Worm (Caenorhabditis elegans): Measurements from ENCODE around the gene zmp-3.
"Not testable (repeated sequence)": the region's sequence is repeated elsewhere in the genome, so short reads cannot be mapped to it uniquely, and the experiment has no call there.

The zmp-3 gene

DNA sequence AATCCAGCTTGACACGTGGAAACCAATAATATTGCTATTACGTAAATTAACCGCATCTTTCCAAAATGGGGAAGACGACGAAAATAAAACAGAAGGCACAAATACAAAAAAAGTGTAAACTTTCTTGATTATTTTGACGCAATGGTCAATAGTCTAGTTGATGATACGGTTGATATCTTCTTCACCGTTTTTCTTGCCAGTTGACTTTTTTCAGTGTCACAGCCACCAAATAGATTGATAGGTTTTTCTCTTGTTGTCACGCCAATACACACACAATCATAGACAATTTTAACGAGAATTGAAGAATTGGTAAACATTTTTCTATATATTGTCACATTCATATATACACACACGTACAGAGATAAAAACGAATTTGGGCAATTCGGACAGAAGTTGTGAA, at the start of gene zmp-3:
TSS of gene zmp-3 (minus strand) at position 101 of the 400 bp plus-strand sequence.
- TF ChIP-seq ets-7 (tag; optimal IDR thresholded peaks at IDR 0.05) (no peak), ceh-13 (GFP tag; optimal IDR thresholded peaks at IDR 0.05) (no peak), hmbx-1 (tag; optimal IDR thresholded peaks at IDR 0.05) (no peak), hmg-4 (GFP tag; optimal IDR thresholded peaks at IDR 0.05) (no peak), hnd-1 (tag; optimal IDR thresholded peaks at IDR 0.05) (no peak)

DNA sequence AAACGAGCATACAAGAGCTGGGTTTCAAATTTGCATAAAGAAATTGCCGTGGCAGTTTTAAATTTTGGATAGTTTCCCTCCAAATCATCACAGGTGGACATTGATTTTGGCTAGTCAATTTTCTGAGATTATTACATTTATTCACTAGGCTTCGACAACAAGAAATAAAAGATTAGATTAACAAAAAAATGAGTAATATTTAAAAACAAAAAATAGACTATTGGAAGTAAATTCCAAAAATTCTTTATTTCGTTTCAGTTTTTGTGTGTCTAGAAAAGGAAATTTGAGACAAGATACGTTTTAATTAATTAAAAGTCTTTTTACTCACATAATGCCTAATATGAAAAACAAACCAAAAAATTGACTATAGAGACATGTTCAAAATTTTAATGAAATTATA, 48.8 kb upstream of the zmp-3 start, which contains the start of gene srw-142:
TSS of gene srw-142 (minus strand) at position 101 of the 400 bp plus-strand sequence.
- TF ChIP-seq tbx-37 (GFP tag; conservative IDR thresholded peaks at IDR 0.05) (no peak), ets-7 (tag; optimal IDR thresholded peaks at IDR 0.05) (no peak), sea-1 (GFP tag; conservative IDR thresholded peaks at IDR 0.05) (no peak), hmbx-1 (tag; optimal IDR thresholded peaks at IDR 0.05) (no peak), B0310.2 (tag; optimal IDR thresholded peaks at IDR 0.05) (no peak), F13C5.2 (tag; optimal IDR thresholded peaks at IDR 0.05) (no peak)

DNA sequence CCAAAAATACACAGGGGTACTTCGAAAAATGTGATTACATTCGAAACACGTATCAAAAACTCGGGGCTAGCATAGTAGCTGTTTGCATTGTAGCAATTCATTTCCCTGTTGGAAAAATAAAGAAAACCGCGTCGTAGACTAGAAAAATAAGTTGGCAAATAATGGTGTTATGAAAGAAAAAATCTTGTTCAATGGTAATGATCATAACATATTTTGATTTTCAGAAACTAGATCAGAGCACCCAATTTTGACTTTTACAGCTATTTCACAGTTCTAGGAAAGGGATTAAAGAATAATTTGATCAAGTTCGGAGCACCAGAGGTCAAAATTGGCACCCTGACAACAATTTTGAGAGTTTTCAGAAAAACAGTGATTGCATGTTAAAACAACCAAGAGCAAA, 45.9 kb upstream of the zmp-3 start, which contains the start of gene srh-248:
TSS of gene srh-248 (minus strand) at position 101 of the 400 bp plus-strand sequence.
- not testable (repeated sequence) for TF ChIP-seq ets-7 (tag; optimal IDR thresholded peaks at IDR 0.05); sea-1 (GFP tag; conservative IDR thresholded peaks at IDR 0.05); tbx-11 (GFP tag; IDR thresholded peaks at IDR 0.05)

DNA sequence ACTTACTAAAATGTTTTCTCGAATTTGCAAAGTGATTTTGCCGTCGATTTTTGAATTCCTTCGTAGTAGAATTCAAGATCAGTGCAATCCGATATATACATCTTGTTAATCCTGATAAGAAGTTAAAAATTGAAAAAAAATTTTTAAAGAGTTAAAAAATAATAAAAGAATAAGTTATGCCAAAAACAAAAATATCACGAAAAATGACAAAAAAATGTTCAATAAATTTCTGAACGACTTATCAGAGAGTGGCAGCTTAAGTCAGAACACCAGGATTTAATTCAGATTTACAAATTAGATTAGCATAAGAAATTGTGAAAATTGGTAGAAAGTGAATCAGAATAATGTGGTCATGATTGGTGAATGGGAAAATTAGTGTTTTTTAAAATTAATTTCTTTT, 42.7 kb upstream of the zmp-3 start, which contains the start of gene srw-122:
TSS of gene srw-122 (minus strand) at position 101 of the 400 bp plus-strand sequence.
- TF ChIP-seq sea-1 (GFP tag; conservative IDR thresholded peaks at IDR 0.05); tbx-11 (GFP tag; IDR thresholded peaks at IDR 0.05); tra-4 (tag; optimal IDR thresholded peaks at IDR 0.05): not testable (repeated sequence)

DNA sequence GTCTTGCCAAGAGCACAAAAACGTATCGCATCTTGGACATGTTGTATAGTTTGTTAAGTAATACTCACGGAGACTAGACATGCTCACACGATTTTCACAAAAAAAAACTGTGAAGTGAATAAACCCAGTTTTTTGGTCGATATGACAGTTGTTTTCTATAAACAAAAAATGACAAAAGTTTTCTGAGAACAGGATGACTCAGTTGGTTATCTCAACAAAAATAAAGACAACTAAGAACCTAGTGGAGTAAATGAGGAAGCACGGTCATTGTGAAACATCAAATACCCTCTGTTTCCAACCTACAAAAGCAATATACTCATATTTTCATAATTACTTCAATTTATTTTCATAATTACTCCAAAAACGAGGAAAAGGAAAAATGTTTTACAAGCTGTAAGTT, 36.2 kb upstream of the zmp-3 start, which contains the start of gene srh-87:
TSS of gene srh-87 (minus strand) at position 101 of the 400 bp plus-strand sequence.
- no peak for TF ChIP-seq tbx-37 (GFP tag; conservative IDR thresholded peaks at IDR 0.05)
- TF ChIP-seq flt-1 (GFP tag; IDR thresholded peaks at IDR 0.05) = no peak
- no peak for TF ChIP-seq hmg-4 (GFP tag; optimal IDR thresholded peaks at IDR 0.05)
- no peak for TF ChIP-seq tbx-11 (GFP tag; IDR thresholded peaks at IDR 0.05)
- no peak for TF ChIP-seq pes-1 (GFP tag; IDR thresholded peaks at IDR 0.05)
- no peak for TF ChIP-seq F13C5.2 (tag; optimal IDR thresholded peaks at IDR 0.05)
- no peak for TF ChIP-seq sea-1 (GFP tag; conservative IDR thresholded peaks at IDR 0.05)

DNA sequence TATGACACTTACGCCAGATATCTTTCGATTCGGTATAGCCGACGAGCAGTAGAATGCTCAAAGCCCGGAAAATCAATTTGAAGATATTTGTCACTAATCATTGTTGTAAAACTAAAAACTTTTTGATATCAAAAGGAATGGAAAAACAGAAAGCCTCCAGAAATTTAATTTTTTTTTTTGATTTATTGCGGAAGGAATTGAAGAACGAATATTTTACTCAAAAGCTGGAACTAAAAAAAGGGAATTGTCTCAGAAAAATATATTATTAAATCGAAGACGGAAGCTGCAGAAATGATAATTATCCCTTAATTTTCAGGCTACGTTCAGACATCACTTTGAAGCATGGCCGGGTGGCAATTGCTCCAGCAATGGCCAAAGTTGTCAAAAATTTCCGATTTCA, 34.4 kb upstream of the zmp-3 start, which contains the start of gene srw-137:
TSS of gene srw-137 (minus strand) at position 101 of the 400 bp plus-strand sequence.
- TF ChIP-seq B0310.2 (tag; optimal IDR thresholded peaks at IDR 0.05) (no peak), sea-1 (GFP tag; conservative IDR thresholded peaks at IDR 0.05) (no peak), tbx-11 (GFP tag; IDR thresholded peaks at IDR 0.05) (no peak), hmg-4 (GFP tag; optimal IDR thresholded peaks at IDR 0.05) (no peak), tra-4 (tag; optimal IDR thresholded peaks at IDR 0.05) (no peak), scrt-1 (GFP tag; IDR thresholded peaks at IDR 0.05) (no peak), pes-1 (GFP tag; IDR thresholded peaks at IDR 0.05) (no peak), ama-1 (optimal IDR thresholded peaks at IDR 0.05) (no peak)

DNA sequence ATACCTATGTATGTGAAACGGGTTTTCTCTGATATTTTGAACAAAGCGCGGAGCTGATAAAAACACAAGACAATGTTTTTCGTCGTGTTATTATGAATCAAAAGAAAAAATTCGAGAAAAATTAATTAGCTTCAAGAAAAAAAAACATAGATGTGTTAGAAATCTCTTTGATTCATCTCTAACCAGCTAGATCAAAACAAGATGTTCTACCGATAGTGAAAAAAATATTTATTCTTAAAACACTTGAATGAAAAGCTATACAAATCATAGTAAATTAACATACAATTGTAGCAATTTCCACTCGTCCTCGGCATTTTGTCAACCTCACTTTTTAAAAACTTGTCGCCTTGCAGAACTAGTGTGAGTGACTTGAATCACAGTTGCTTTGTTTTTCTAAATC, 32.8 kb upstream of the zmp-3 start:
- TF ChIP-seq hmbx-1 (tag; optimal IDR thresholded peaks at IDR 0.05) (no peak), aly-1 (tag; optimal IDR thresholded peaks at IDR 0.05) (no peak), F13C5.2 (tag; optimal IDR thresholded peaks at IDR 0.05) (no peak), ceh-36 (tag; optimal IDR thresholded peaks at IDR 0.05) (no peak), hmg-4 (GFP tag; optimal IDR thresholded peaks at IDR 0.05) (no peak), tbx-37 (GFP tag; conservative IDR thresholded peaks at IDR 0.05) (no peak), sea-1 (GFP tag; conservative IDR thresholded peaks at IDR 0.05) (no peak), tbx-11 (GFP tag; IDR thresholded peaks at IDR 0.05) (no peak), flt-1 (GFP tag; IDR thresholded peaks at IDR 0.05) (no peak), tra-4 (tag; optimal IDR thresholded peaks at IDR 0.05) (no peak), ets-7 (tag; optimal IDR thresholded peaks at IDR 0.05) (no peak), B0310.2 (tag; optimal IDR thresholded peaks at IDR 0.05) (no peak), hnd-1 (tag; optimal IDR thresholded peaks at IDR 0.05) (no peak), ama-1 (optimal IDR thresholded peaks at IDR 0.05) (no peak), scrt-1 (GFP tag; IDR thresholded peaks at IDR 0.05) (no peak), pes-1 (GFP tag; IDR thresholded peaks at IDR 0.05) (no peak), ceh-13 (GFP tag; optimal IDR thresholded peaks at IDR 0.05) (no peak)

DNA sequence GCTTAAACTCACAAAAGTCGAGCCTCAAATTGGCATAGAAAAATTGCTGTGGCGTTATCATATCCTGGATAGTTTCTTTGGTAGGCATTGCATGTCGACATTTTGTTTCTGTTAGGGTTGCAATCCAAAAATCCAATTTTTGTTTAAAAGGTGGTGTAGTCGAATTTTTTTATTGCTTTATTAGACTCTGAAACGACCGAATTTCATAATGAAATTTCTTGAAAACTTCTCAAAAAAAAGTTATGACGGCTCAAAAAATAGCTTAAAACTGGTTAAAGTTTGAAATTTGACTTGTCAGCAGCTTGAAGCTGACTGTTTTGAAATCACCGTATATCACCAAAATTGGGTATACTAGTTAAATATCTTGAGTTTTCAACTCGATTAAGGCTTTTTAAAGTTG, 32.0 kb upstream of the zmp-3 start, which contains the start of gene srw-143:
TSS of gene srw-143 (minus strand) at position 101 of the 400 bp plus-strand sequence.
- TF ChIP-seq B0310.2 (tag; optimal IDR thresholded peaks at IDR 0.05) (no peak), hmbx-1 (tag; optimal IDR thresholded peaks at IDR 0.05) (no peak), ets-7 (tag; optimal IDR thresholded peaks at IDR 0.05) (no peak)

DNA sequence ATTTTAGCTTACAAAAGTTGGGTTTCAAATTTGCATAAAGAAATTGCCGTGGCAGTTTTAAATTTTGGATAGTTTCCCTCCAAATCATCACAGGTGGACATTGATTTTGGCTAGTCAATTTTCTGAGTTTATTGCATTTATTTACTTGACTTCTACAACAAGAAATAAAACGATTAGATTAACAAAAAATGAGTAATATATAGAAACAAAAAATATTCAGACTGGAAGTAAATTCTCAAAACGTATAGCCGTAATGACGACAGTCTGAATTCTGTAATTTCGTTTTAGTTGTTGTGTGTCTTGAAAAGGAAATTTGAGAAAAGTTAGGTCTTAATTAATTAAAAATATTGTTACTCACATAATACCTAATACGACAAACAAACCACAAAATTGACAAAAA, 29.1 kb upstream of the zmp-3 start, which contains the start of gene srw-141:
TSS of gene srw-141 (minus strand) at position 101 of the 400 bp plus-strand sequence.
- TF ChIP-seq F13C5.2 (tag; optimal IDR thresholded peaks at IDR 0.05) (no peak), tbx-11 (GFP tag; IDR thresholded peaks at IDR 0.05) (no peak), tbx-37 (GFP tag; conservative IDR thresholded peaks at IDR 0.05) (no peak), ceh-13 (GFP tag; optimal IDR thresholded peaks at IDR 0.05) (no peak), sea-1 (GFP tag; conservative IDR thresholded peaks at IDR 0.05) (no peak), hnd-1 (tag; optimal IDR thresholded peaks at IDR 0.05) (no peak), flt-1 (GFP tag; IDR thresholded peaks at IDR 0.05) (no peak)

Measured in whole organism, early embryonic.